Worm (Caenorhabditis elegans) whole organism, late embryonic: Measurements from ENCODE around the gene zip-1.

Experiments used
- C08G9.2 ChIP-seq: sonication (generic microtip); optimal IDR thresholded peaks from 2 replicates; lab custom pipeline; 2016; ENCODE audit warnings: mild to moderate bottlenecking, missing genetic modification characterization, moderate library complexity, missing compliant biosample characterization
- C38D4.7 ChIP-seq: fragments of 200-800 bp; sonication (Bioruptor generic); optimal IDR thresholded peaks from 2 replicates; lab custom pipeline; 2018; ENCODE audit warnings: mild to moderate bottlenecking, missing genetic modification characterization, moderate library complexity, missing compliant biosample characterization
- K09A11.1 ChIP-seq: sonication (generic microtip); optimal IDR thresholded peaks from 2 replicates; lab custom pipeline; 2017; ENCODE audit warnings: antibody characterized with exemption, mild to moderate bottlenecking, missing genetic modification characterization, missing compliant biosample characterization; ENCODE audit not compliant: insufficient read depth
- ahr-1 ChIP-seq: sonication (generic microtip); optimal IDR thresholded peaks from 2 replicates; lab custom pipeline; 2016; ENCODE audit warnings: missing genetic modification characterization, missing compliant biosample characterization
- ama-1 ChIP-seq: fragments of 150-350 bp; optimal IDR thresholded peaks from 2 replicates; lab custom pipeline; 2014
- ceh-24 ChIP-seq: sonication (generic microtip); optimal IDR thresholded peaks from 2 replicates; lab custom pipeline; 2016; ENCODE audit warnings: mild to moderate bottlenecking, missing genetic modification characterization, missing compliant biosample characterization
- ceh-31 ChIP-seq: sonication (generic microtip); optimal IDR thresholded peaks from 2 replicates; lab custom pipeline; 2016; ENCODE audit warnings: missing genetic modification characterization, missing compliant biosample characterization
- ceh-34 ChIP-seq: sonication (generic microtip); optimal IDR thresholded peaks from 2 replicates; lab custom pipeline; 2016; ENCODE audit warnings: mild to moderate bottlenecking, missing genetic modification characterization, missing compliant biosample characterization
- ceh-48 ChIP-seq: sonication (generic microtip); optimal IDR thresholded peaks from 2 replicates; lab custom pipeline; 2016; ENCODE audit warnings: missing genetic modification characterization, inconsistent platforms, missing compliant biosample characterization
- ceh-6 ChIP-seq: fragments of 200-800 bp; sonication (Bioruptor generic); optimal IDR thresholded peaks from 2 replicates; lab custom pipeline; 2018; ENCODE audit warnings: mild to moderate bottlenecking, missing genetic modification characterization, missing compliant biosample characterization
- ceh-9 ChIP-seq: sonication (generic microtip); optimal IDR thresholded peaks from 2 replicates; lab custom pipeline; 2016; ENCODE audit warnings: mild to moderate bottlenecking, missing genetic modification characterization, inconsistent platforms, missing compliant biosample characterization
- che-1 ChIP-seq: sonication (generic microtip); optimal IDR thresholded peaks from 2 replicates; lab custom pipeline; 2016; ENCODE audit warnings: mild to moderate bottlenecking, missing genetic modification characterization, missing compliant biosample characterization
- dve-1 ChIP-seq: sonication (generic microtip); optimal IDR thresholded peaks from 2 replicates; lab custom pipeline; 2017; ENCODE audit warnings: antibody characterized with exemption, mild to moderate bottlenecking, missing genetic modification characterization, missing compliant biosample characterization
- elt-2 ChIP-seq: sonication (generic microtip); optimal IDR thresholded peaks from 2 replicates; lab custom pipeline; 2016; ENCODE audit warnings: missing genetic modification reagents, missing genetic modification characterization, missing compliant biosample characterization
- ets-4 ChIP-seq: sonication (generic microtip); optimal IDR thresholded peaks from 2 replicates; lab custom pipeline; 2016; ENCODE audit warnings: missing genetic modification characterization, missing compliant biosample characterization
- fax-1 ChIP-seq: sonication (generic microtip); optimal IDR thresholded peaks from 2 replicates; lab custom pipeline; 2016; ENCODE audit warnings: missing genotype, missing genetic modification characterization, missing compliant biosample characterization
- fkh-6 ChIP-seq: sonication (generic microtip); optimal IDR thresholded peaks from 2 replicates; lab custom pipeline; 2016; ENCODE audit warnings: missing genetic modification characterization, missing compliant biosample characterization
- gmeb-2 ChIP-seq: sonication (generic microtip); optimal IDR thresholded peaks from 2 replicates; lab custom pipeline; 2016; ENCODE audit warnings: missing genetic modification characterization, inconsistent platforms, missing compliant biosample characterization
- hlh-13 ChIP-seq: fragments of 200-800 bp; sonication (Bioruptor generic); optimal IDR thresholded peaks from 2 replicates; lab custom pipeline; 2018; ENCODE audit warnings: mild to moderate bottlenecking, missing genetic modification characterization, missing compliant biosample characterization
- hlh-15 ChIP-seq: sonication (generic microtip); optimal IDR thresholded peaks from 2 replicates; lab custom pipeline; 2016; ENCODE audit warnings: missing genetic modification characterization, missing compliant biosample characterization
- hlh-30 ChIP-seq: sonication (generic microtip); optimal IDR thresholded peaks from 2 replicates; lab custom pipeline; 2017; ENCODE audit warnings: antibody characterized with exemption, missing genetic modification characterization, missing compliant biosample characterization; ENCODE audit not compliant: insufficient read depth
- lim-6 ChIP-seq: sonication (generic microtip); optimal IDR thresholded peaks from 2 replicates; lab custom pipeline; 2016; ENCODE audit warnings: missing genetic modification characterization, missing compliant biosample characterization
- madf-2 ChIP-seq: sonication (generic microtip); optimal IDR thresholded peaks from 2 replicates; lab custom pipeline; 2017; ENCODE audit warnings: missing genetic modification characterization, missing compliant biosample characterization
- nhr-232 ChIP-seq: sonication (generic microtip); optimal IDR thresholded peaks from 2 replicates; lab custom pipeline; 2016; ENCODE audit warnings: missing genetic modification characterization, missing compliant biosample characterization
- npax-4 ChIP-seq: sonication (generic microtip); optimal IDR thresholded peaks from 2 replicates; lab custom pipeline; 2016; ENCODE audit warnings: missing genetic modification characterization, missing compliant biosample characterization
- pag-3 ChIP-seq: sonication (generic microtip); optimal IDR thresholded peaks from 2 replicates; lab custom pipeline; 2016; ENCODE audit warnings: missing compliant biosample characterization, missing genetic modification characterization, borderline replicate concordance
- pat-9 ChIP-seq: fragments of 200-800 bp; sonication (Bioruptor generic); optimal IDR thresholded peaks from 2 replicates; lab custom pipeline; 2018; ENCODE audit warnings: mild to moderate bottlenecking, missing genetic modification characterization, moderate library complexity, missing compliant biosample characterization
- pax-1 ChIP-seq: fragments of 150-350 bp; optimal IDR thresholded peaks from 2 replicates; lab custom pipeline; 2014; ENCODE audit warnings: missing biosample characterization, missing genetic modification characterization
- pha-4 ChIP-seq: fragments of 150-350 bp; optimal IDR thresholded peaks from 2 replicates; lab custom pipeline; 2018; ENCODE audit warnings: missing biosample characterization, missing genetic modification reagents, missing genetic modification characterization
- pqm-1 ChIP-seq: sonication (generic microtip); optimal IDR thresholded peaks from 2 replicates; lab custom pipeline; 2016; ENCODE audit warnings: missing genetic modification characterization, missing compliant biosample characterization
- ref-2 ChIP-seq: sonication (generic microtip); optimal IDR thresholded peaks from 2 replicates; lab custom pipeline; 2016; ENCODE audit warnings: missing genetic modification characterization, missing compliant biosample characterization
- rnt-1 ChIP-seq: sonication (generic microtip); optimal IDR thresholded peaks from 2 replicates; lab custom pipeline; 2016; ENCODE audit warnings: missing genetic modification characterization, missing compliant biosample characterization
- sox-4 ChIP-seq: sonication (generic microtip); optimal IDR thresholded peaks from 2 replicates; lab custom pipeline; 2017; ENCODE audit warnings: mild to moderate bottlenecking, missing genetic modification characterization, inconsistent platforms, missing compliant biosample characterization
- syd-9 ChIP-seq: sonication (generic microtip); optimal IDR thresholded peaks from 2 replicates; lab custom pipeline; 2016; ENCODE audit warnings: mild to moderate bottlenecking, missing genetic modification characterization, moderate library complexity, missing compliant biosample characterization
- tbx-2 ChIP-seq: sonication (generic microtip); optimal IDR thresholded peaks from 2 replicates; lab custom pipeline; 2016; ENCODE audit warnings: missing genetic modification characterization, missing compliant biosample characterization
- tbx-7 ChIP-seq: sonication (generic microtip); optimal IDR thresholded peaks from 2 replicates; lab custom pipeline; 2016; ENCODE audit warnings: missing genotype, missing genetic modification characterization, missing compliant biosample characterization
- ttx-3 ChIP-seq: sonication (generic microtip); optimal IDR thresholded peaks from 2 replicates; lab custom pipeline; 2016; ENCODE audit warnings: missing genetic modification reagents, missing genetic modification characterization, missing compliant biosample characterization
- unc-86 ChIP-seq: sonication (generic microtip); optimal IDR thresholded peaks from 2 replicates; lab custom pipeline; 2016; ENCODE audit warnings: missing genetic modification characterization, missing compliant biosample characterization
- zip-5 ChIP-seq: sonication (generic microtip); optimal IDR thresholded peaks from 2 replicates; lab custom pipeline; 2016; ENCODE audit warnings: missing genetic modification characterization, missing compliant biosample characterization

The zip-1 gene

DNA sequence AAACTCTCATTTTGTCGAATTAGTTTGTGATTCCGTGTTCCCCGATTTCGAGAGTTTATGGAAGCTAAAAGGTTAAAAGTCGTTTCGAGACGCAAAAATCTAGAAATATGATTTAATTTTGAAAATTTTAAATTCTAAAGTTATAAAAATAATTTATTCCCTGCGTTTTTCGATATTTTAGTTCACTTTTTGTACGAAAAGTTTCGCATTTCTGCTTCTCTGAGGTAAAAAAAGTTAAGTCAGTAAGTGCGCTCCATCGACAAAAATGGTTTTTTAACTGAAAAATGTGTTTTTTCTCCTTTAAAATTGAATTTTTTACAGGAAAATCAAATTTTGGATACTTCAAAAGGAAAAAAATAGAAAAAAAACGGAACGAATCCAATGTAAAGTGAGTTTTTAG lies at the start of gene zip-1:
TSS of gene zip-1 (plus strand) at position 301 of the 400 bp plus-strand sequence.
- TF ChIP-seq pqm-1 (tag; lab: Kevin White, UChicago) (no peak), ref-2 (tag; lab: Kevin White, UChicago) (no peak), pax-1 (no peak), elt-2 (no peak), hlh-30 (tag; lab: Kevin White, UChicago) (no peak), tbx-2 (tag; lab: Kevin White, UChicago) (no peak), unc-86 (tag; lab: Kevin White, UChicago) (no peak), fkh-6 (tag; lab: Kevin White, UChicago) (no peak), npax-4 (no peak), ttx-3 (no peak), ama-1 (lab: Kevin White, UChicago) (no peak), tbx-7 (tag; lab: Kevin White, UChicago) (no peak), lim-6 (tag; lab: Kevin White, UChicago) (no peak)

ce11 chrIII:12284157-12284556 lies 49.4 kb upstream of the zip-1 start:
- TF ChIP-seq pha-4 (no peak), ceh-48 (no peak), sox-4 (tag; lab: Kevin White, UChicago) (no peak), lim-6 (tag; lab: Kevin White, UChicago) (no peak)
- TF ChIP-seq, all 69 proteins: peak for 0

- TF ChIP-seq madf-2 (tag; lab: Kevin White, UChicago), result no peak
- TF ChIP-seq gmeb-2 (tag; lab: Kevin White, UChicago), result no peak
- no peak for TF ChIP-seq ahr-1 (tag; lab: Kevin White, UChicago)
- no peak for TF ChIP-seq ets-4
- no peak for TF ChIP-seq ceh-6
- no peak for TF ChIP-seq pat-9 (tag; lab: Kevin White, UChicago)
These were observed 41.1 kb upstream of the zip-1 start for ce11 chrIII:12292465-12292864.

ce11 chrIII:12297303-12297702 lies 36.2 kb upstream of the zip-1 start:
- TF ChIP-seq ceh-31 (tag; lab: Kevin White, UChicago) (no peak), che-1 (tag; lab: Kevin White, UChicago) (no peak), nhr-232 (tag; lab: Kevin White, UChicago) (no peak), hlh-15 (tag; lab: Kevin White, UChicago) (no peak), zip-5 (tag; lab: Kevin White, UChicago) (no peak), pag-3 (tag; lab: Kevin White, UChicago) (no peak), pqm-1 (tag; lab: Kevin White, UChicago) (no peak)
- TF ChIP-seq, all 69 proteins: peak for 0

DNA sequence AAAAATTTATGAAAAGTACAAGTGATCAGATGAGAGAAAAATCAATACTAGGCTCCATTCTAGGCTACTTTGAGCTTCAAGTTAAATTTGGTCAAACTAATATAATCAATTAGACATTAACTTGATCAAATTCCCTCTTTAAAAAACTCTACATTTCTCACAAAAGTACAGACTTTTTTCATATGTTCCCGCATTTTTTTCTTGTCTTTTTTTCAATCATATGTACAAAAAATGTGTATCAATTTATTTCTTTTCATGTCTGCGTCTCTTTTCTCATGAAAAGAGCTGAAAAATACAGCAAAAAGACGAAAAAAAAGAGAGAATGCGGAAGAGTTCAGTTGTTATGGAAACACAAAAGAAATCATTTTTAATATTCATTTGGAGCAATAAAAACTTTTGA lies 34.3 kb upstream of the zip-1 start:
- no peak for TF ChIP-seq ceh-9
- TF ChIP-seq, all 69 proteins: peak for 0

ce11 chrIII:12303084-12303483 lies 30.5 kb upstream of the zip-1 start, which contains the start of gene mrp-8:
mrp-8 (minus strand) TSS chrIII:12303184.
- TF ChIP-seq ceh-24 (tag; lab: Kevin White, UChicago) (no peak), C08G9.2 (no peak), fax-1 (tag; lab: Kevin White, UChicago) (no peak)

DNA sequence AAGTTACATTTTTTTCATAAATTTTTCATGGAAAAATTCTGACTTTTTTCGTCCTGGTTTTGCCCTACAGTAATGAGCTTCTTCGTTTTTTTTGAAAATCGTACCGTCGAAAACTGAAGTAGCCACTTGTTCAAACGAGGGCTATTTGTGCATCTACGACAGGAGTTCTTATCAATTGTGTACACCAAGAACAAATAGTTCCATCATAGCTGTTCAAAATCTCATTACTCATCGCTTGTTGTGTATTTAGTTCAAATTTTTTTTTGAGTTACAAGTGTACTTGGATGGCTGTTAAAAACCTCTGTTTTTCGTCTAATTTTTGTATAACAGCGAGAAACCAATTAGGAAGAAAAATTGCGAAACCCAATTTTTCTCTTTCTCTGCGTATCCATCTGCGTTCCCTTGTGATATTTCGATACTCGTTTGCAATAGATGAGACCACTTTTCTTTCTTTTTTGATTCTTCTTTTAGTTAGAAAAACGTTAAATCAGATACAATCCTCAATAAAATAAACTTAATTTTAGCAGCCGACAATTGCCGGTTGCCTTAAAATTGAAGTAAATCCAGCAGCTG lies 28.7 kb upstream of the zip-1 start:
- TF ChIP-seq ceh-34 (tag; lab: Kevin White, UChicago) (no peak), K09A11.1 (tag; lab: Kevin White, UChicago) (no peak), hlh-30 (tag; lab: Kevin White, UChicago) (no peak), pqm-1 (tag; lab: Kevin White, UChicago) (no peak), zip-5 (tag; lab: Kevin White, UChicago) (no peak), dve-1 (no peak), pha-4 (no peak), unc-86 (tag; lab: Kevin White, UChicago) (no peak), ref-2 (tag; lab: Kevin White, UChicago) (no peak), syd-9 (tag; lab: Kevin White, UChicago) (no peak), gmeb-2 (tag; lab: Kevin White, UChicago) (no peak), rnt-1 (tag; lab: Kevin White, UChicago) (no peak), hlh-13 (GFP tag; lab: Kevin White, UChicago) (no peak), C38D4.7 (GFP tag; lab: Kevin White, UChicago) (no peak), ceh-6 (no peak)
